Worm (Caenorhabditis elegans) whole organism, L4/young adult: ENCODE data around the gene znf-782.
A peak's percentile ranks its signal among the peaks of the same experiment; 100 is the strongest.

Source experiments
- W03F9.2 ChIP-seq: fragments of 150-350 bp; optimal IDR thresholded peaks from 2 replicates; lab custom pipeline; 2014; ENCODE audit warnings: missing biosample characterization, missing genetic modification characterization
- dao-5 ChIP-seq: sonication (generic microtip); optimal IDR thresholded peaks from 2 replicates; lab custom pipeline; 2016; ENCODE audit warnings: missing genotype, missing genetic modification characterization, moderate library complexity, missing compliant biosample characterization
- him-1 ChIP-seq: sonication (generic microtip); optimal IDR thresholded peaks from 2 replicates; lab custom pipeline; 2016; ENCODE audit warnings: missing genotype, missing genetic modification reagents, missing genetic modification characterization, missing compliant biosample characterization

znf-782 gene

DNA sequence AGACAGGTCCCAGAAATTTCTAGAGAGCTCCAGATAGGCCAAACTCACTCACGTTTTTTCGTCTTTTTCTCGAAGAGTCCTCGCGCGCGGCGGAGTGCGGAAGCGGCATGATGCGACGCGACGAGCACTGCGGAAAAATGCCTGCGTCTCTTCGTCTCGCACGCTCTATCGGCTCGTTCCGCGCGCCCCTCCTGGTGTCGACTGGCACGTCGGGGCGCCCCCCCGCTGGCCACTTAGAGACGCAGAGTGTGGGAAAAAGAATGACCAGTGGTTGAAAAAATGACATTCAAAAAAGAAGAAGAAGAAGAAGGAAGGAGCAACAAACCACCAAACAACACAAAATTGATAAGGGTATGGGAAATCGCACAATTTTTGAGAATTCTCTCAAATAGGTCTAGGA is at the start of gene znf-782:
TSS of gene znf-782 (minus strand) at position 96 of the 400 bp plus-strand sequence.
- TF ChIP-seq him-1 (tag; lab: Kevin White, UChicago) (no peak), W03F9.2 (no peak), dao-5 (tag; lab: Kevin White, UChicago) (no peak)

DNA sequence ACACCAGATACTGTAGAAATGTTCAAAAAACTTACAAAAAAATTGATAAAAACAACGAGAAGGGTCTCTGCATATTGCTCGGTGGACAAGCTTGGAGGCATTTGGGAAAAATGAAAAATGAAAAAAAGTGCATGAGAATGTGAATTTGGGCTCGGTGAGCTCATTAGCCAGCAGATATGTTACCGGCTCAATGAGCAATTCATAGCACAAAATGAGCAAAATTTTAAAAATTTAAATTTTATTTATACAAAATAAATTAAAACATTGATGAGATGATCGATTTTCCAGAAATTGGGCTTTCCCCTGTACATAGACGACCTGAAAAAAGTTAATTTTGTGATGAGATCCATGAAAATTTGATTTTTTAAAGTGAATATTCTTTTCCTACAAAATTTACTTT is 46.3 kb upstream of the znf-782 start, which contains the start of gene srx-14:
TSS of gene srx-14 (minus strand) at position 101 of the 400 bp plus-strand sequence.
- TF ChIP-seq W03F9.2 (no peak), dao-5 (tag; lab: Kevin White, UChicago) (no peak), him-1 (tag; lab: Kevin White, UChicago) (no peak)

DNA sequence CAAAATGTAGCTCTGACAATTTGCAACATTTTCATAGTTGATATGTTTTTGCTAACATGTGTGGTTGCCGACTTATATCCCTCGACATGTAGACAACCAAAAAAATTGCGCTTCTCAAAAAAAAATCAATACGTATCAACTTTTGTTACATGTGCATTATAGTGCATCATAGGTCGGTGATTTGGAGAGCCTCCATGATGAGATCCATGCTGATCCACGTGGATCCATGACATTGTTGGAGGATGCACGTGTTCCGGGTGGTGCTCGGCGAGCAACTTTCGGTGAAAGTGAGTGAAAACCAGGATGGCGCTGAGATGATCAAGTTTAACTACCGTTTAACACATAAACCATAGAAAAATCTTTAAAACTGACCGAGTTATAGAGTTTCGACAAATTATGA is 43.7 kb upstream of the znf-782 start:
- TF ChIP-seq him-1 (tag; lab: Kevin White, UChicago), result no peak
- no peak for TF ChIP-seq W03F9.2
- no peak for TF ChIP-seq dao-5 (tag; lab: Kevin White, UChicago)

DNA sequence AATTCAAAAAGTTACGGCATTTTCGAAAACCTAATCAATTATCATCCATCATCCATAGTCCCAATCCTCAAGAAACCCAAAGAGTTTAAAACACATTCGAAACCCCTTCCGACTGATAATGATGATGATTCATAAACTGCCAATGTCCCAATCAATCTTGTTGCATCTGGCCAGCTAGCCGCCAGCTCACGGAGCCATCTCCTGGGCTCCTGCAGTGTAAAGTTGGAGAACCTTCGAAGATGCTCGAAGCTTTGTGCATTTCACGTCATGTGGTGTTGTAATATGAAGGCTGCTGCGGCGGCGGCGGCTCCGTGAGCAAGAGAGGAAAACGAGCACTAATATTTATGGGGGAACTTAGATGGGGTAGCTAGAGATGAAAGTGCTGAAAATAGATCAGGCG is 40.7 kb upstream of the znf-782 start:
- TF ChIP-seq him-1 (tag; lab: Kevin White, UChicago) (no peak), W03F9.2 (no peak), dao-5 (tag; lab: Kevin White, UChicago) (no peak)

DNA sequence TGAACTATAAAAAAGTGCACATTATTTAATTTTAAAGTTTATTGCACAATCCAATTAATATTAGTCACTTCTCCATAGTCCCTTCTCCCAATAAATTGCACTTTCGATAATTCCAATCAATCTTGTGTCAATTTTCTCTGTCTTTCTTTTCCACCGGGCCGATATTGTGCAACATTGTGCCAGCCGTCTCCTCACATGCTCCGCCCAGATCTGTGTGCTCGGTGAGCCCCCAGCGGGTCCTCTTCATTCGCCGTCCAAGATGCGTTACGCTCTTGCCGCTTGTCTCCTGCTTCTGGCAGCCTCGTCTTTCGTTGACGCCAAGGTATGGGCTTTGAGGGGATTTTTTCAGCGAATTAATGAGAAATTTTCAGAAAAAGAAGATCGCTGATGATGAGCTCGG is 39.9 kb upstream of the znf-782 start, which contains the start of gene ost-1:
TSS of gene ost-1 (plus strand) at position 207 of the 400 bp plus-strand sequence.
- TF ChIP-seq dao-5 (tag; lab: Kevin White, UChicago), result no peak

DNA sequence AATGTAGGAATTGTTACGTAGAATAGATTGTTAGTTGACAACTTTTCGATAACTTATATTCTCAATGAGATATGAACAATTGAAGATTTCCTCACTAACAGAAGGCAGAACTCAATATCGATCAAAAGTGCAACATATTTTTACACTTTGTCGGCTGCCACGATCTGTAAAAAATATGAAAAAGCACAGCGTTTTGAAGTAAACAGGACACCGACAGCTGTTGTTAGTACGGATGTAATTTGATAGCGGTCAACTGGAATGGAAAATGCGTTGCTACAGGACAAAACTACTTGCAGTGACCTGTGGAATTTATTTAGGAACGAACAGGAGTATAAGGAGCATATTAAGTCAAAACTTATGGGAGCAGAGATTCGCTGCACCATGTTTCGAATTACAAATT is 38.7 kb upstream of the znf-782 start:
- TF ChIP-seq dao-5 (tag; lab: Kevin White, UChicago) (no peak), him-1 (tag; lab: Kevin White, UChicago) (no peak), W03F9.2 (no peak)

DNA sequence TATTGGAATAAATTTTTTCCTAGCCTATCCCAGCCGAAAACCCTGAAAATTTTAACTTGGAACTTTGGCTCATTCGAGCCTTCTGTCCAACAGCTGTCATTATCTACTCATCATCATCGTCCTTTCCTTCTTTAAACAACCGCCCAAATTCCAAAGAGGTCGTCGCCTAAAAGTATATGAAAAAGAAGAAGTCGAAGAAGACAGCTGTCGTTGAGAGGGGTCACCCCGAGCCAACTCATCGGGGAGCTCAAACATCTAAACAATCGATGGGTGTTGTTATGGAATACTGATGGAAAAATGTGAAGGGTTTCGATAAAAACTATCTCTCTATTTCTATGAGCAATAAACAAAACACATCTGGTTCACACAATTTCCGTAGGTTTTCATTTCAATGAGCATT is 37.8 kb upstream of the znf-782 start:
- no peak for TF ChIP-seq W03F9.2
- no peak for TF ChIP-seq dao-5 (tag; lab: Kevin White, UChicago)
- no peak for TF ChIP-seq him-1 (tag; lab: Kevin White, UChicago)

DNA sequence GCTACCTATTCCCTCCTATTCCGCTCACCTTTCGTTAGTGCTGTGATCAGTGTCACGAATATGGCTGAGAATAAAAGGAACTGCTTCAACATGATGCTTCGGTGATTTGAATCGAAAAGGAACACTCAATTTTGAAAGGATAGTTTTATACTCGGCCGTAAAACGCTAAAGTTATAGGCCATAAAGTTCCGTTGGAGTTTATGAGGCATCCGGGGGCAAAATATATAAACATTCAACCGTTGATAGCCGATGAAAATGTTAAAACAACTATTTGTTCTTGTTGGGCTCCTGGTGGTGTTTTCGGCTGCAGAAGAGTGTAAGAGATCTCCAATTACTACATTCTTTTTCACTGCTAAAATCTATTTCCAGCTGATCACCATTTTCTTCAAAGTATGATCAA is 37.2 kb upstream of the znf-782 start, which contains the start of the genes C44B12.9 and C44B12.3:
TSS of gene C44B12.9 (minus strand) at position 101 of the 400 bp plus-strand sequence.
TSS of gene C44B12.3 (plus strand) at position 249 of the 400 bp plus-strand sequence.
- no peak for TF ChIP-seq him-1 (tag; lab: Kevin White, UChicago)
- no peak for TF ChIP-seq W03F9.2
- no peak for TF ChIP-seq dao-5 (tag; lab: Kevin White, UChicago)

DNA sequence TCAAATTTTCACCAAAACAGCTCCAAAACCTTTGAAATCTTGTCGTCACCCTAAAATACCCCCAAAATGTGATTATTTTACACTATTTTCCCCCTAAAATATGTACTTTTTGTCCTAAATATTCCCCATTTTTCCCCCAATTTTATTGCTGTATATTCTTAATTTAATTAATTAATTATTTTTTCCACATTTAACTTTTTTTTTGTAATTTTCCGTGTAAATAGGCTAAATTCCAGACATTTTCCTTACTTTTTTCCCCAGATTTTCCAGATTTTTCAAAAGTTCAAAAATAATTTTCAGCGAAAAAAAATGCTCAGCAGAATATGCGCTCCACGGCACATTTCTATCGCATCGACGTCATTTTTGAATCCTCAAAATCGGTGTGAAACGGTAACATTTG is 29.8 kb upstream of the znf-782 start, which contains the start of gene cox-18:
TSS of gene cox-18 (plus strand) at position 301 of the 400 bp plus-strand sequence.
- TF ChIP-seq him-1 (tag; lab: Kevin White, UChicago) (no peak), dao-5 (tag; lab: Kevin White, UChicago) (no peak), W03F9.2 (no peak)

DNA sequence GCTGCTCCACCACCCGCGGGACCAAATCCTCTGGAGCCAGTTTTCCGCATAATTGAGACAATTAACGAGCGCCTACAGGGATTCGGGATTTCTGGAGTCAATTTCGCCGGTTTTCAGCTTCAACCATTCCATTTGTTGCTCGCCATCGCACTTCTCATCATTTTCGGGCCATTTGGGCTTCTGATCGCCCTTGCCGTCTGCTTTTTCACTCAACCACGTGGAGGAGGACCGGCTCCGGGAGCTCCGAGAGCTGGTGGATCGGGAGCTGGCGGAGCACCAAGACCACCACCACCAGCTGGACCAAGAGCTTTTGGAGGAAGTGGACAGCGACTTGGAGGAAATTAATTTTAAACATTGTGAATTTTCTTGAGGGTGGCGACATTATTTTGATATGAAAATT is 28.8 kb upstream of the znf-782 start:
- TF ChIP-seq dao-5 (tag; lab: Kevin White, UChicago) (no peak), W03F9.2 (no peak), him-1 (tag; lab: Kevin White, UChicago) (no peak)

DNA sequence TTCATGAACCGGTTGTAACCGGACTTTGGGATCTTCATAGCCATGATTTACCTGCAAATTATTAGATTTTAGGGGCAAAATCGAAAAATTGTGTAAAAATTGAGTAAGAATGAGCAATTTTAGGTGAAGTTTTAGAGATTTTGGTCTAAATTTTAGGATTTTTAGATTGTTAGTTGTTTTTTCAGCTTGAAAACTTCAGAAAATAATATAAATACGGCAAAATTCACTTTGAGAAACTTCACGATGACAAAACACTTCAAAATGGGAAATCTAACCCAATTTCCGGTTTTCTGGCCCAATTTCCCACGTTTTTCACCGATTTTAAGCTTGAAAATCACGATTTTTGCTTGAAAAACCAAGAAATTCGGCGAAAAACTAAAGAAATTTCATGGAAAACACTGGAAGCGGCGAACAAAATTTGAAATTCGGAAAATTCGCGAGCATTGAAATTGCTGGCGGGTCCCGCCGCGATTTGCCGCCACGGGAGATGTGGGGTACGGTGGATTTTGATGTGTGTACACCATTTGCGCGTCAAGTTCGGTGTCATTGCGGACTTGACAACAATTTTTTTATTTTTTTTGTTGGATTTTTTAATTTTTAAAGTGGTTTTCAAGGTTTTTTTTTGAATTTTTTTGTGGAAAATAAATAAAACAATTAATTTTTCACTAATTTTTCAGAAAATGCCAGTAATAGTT is 26.7 kb upstream of the znf-782 start, which contains the start of the genes cct-8 and Y55F3AR.2:
TSS of gene cct-8 (minus strand) at position 51 of the 695 bp plus-strand sequence.
TSS of gene Y55F3AR.2 (plus strand) at position 672 of the 695 bp plus-strand sequence.
- TF ChIP-seq him-1 (tag; lab: Kevin White, UChicago) (peak; percentile 94), W03F9.2 (peak; percentile 97), dao-5 (tag; lab: Kevin White, UChicago) (no peak)

DNA sequence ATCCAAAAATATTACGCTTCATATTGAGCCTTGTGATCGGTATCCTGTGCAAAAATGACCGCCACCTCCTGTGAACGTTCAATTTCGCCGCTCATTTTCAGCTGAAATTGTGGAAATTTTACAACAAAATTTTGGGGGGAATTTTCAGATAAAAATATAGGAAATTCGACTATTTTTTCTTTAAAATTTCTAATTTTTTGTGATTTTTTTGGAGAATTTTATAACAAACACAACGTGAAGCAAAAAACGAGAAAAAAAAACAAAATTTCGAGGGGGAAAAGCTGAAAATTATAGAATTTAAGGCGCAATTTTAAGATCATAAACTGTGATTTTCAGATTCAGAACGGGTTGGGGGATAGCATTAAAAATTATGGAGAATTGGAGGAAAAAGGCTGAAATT is 19.6 kb upstream of the znf-782 start, which contains the start of gene csn-4:
TSS of gene csn-4 (minus strand) at position 101 of the 400 bp plus-strand sequence.
- TF ChIP-seq him-1 (tag; lab: Kevin White, UChicago), result no peak
- no peak for TF ChIP-seq dao-5 (tag; lab: Kevin White, UChicago)
- TF ChIP-seq W03F9.2, result no peak

DNA sequence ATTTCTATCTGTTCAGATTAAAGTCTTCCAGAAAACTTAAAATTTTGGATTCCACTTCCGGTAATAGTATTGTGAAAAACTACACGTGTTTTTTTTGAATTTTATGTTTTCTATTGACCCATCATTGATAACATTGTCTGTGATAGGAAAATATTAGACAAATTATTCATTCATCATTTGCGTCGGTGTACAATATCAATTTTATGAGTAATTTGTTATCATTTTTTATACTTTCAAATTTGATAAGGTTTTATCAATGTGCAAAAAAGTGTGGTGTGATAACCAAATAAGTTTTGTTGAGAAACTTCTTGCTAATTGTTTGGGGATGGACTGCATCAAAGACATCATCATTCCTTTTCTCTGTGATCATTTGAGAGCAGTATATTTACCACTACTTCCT is 8.2 kb upstream of the znf-782 start:
- TF ChIP-seq him-1 (tag; lab: Kevin White, UChicago), result no peak
- TF ChIP-seq W03F9.2, result no peak
- TF ChIP-seq dao-5 (tag; lab: Kevin White, UChicago), result no peak

DNA sequence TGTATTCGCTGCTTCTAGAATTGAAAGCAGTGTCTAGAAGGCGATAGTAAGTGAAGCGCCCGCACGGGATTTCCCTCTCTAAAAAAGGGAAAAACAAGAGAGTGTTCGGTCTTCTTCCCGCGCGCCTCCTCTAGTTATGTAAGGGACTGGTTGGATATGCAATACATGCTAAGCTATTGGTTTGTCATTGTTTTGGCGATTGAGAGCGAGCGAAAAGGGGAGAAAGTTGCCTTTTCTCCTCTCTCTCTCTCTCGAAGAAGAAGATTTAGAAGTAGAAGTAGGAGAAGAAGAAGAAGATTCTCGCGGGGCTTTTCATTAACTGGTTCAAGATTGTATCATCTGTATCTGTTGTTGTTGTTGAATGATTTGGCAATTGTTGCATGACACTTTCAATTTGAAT is 6.7 kb upstream of the znf-782 start:
- no peak for TF ChIP-seq W03F9.2
- no peak for TF ChIP-seq him-1 (tag; lab: Kevin White, UChicago)
- TF ChIP-seq dao-5 (tag; lab: Kevin White, UChicago), result no peak
